Worm (Caenorhabditis elegans): ENCODE data around the gene fbxa-142.

fbxa-142 gene

DNA sequence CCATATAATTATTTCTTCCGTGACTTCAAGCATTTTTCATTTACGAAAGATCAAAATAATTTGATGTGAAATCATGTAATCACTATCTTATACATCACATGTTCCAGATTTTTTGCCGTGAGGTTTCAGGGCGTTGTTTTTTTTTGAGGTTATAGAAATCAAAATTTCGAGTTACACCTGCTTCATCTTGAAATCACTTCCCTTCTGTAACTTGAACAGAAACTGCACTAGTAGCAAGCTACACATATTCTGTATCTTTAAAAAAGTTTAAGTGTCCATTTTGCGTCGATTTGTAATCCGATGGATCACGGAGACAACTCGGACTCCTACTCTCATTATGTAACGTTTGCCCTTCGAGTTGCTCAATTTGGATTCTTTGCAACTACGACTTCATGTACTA lies 40.5 kb downstream of the fbxa-142 start, which contains the start of gene F22B8.3:
F22B8.3 (plus strand) TSS at position 301 of the 400 bp plus-strand sequence.
- no peak for TF ChIP-seq mxl-3 (GFP tag; optimal IDR thresholded peaks at IDR 0.05)
- TF ChIP-seq unc-62 (GFP tag; optimal IDR thresholded peaks at IDR 0.05 in 1 of 2) = peak in 1 of 2 experiments; percentile 48
- no peak for TF ChIP-seq unc-62 (tag; optimal IDR thresholded peaks at IDR 0.05)

DNA sequence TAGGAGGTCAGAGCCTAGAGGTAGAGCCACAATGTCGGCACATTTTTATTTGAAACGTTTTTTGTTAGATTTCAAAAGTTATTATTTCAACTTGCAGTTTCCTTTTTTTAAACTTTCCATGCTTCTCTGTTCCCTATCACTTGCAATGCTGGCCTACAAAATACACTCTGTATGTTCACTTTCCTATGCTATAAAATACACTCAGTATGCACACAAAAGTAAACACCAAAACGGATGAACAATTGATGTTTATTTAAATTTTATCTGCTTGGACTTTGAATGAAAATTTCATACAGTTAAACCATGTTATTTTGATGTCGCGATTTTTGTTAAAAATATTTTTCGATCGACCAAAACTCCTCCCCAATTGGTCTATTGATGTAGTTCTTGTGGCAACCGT lies 50.5 kb downstream of the fbxa-142 start:
- TF ChIP-seq ceh-32 (tag; optimal IDR thresholded peaks at IDR 0.05; ENCODE audit: poor library complexity) = no peak
- TF ChIP-seq lir-3 (tag; optimal IDR thresholded peaks at IDR 0.05) = no peak
- no peak for TF ChIP-seq ceh-28 (tag; optimal IDR thresholded peaks at IDR 0.05)
- peak; percentile 87 for TF ChIP-seq nhr-28 (tag; optimal IDR thresholded peaks at IDR 0.05)
- no peak for TF ChIP-seq mdl-1 (tag; optimal IDR thresholded peaks at IDR 0.05)
- no peak for TF ChIP-seq daf-16 (GFP tag; optimal IDR thresholded peaks at IDR 0.05)
- peak; percentile 86 for TF ChIP-seq daf-16 (tag; optimal IDR thresholded peaks at IDR 0.05)
- TF ChIP-seq daf-19 (GFP tag; conservative IDR thresholded peaks at IDR 0.05) = no peak
- no peak for TF ChIP-seq mxl-2 (GFP tag; conservative IDR thresholded peaks at IDR 0.05)
- TF ChIP-seq gei-8 (GFP tag; optimal IDR thresholded peaks at IDR 0.05) = no peak
- no peak for TF ChIP-seq pha-4 (GFP tag; IDR thresholded peaks at IDR 0.05)
- TF ChIP-seq pha-4 (tag; optimal IDR thresholded peaks at IDR 0.05) = peak; percentile 7
- TF ChIP-seq nhr-102 (tag; optimal IDR thresholded peaks at IDR 0.05) = no peak
- no peak for TF ChIP-seq dmd-8 (GFP tag; IDR thresholded peaks at IDR 0.05)
- 0 out of 2 replicates have a peak, but pooled peaks have one; percentile 27 for TF ChIP-seq php-3 (GFP tag; IDR thresholded peaks at IDR 0.05)
- no peak for TF ChIP-seq nhr-25 (tag; optimal IDR thresholded peaks at IDR 0.05; ENCODE audit: borderline replicate concordance, insufficient read depth)
- TF ChIP-seq dve-1 (tag; optimal IDR thresholded peaks at IDR 0.05; ENCODE audit: insufficient read depth) = peak; percentile 27

DNA sequence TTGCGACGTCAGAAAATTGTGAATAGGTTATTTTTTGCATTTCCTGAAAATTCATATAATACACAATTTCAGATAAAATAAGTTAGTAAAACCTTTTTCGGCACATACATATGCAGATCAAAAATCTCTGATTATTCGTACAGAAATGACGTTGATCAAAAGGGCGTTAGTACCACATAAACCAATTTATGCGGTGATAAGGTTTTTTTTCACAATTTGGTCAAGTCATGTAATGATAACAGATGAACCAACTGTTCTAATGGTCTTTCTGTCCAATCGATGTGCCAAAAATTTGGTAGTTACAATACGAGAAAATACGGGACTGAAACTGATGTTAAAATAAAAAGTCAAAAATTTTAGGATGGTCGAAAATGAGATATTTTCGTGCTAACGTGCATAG lies 51.1 kb downstream of the fbxa-142 start:
- no peak for TF ChIP-seq daf-16 (GFP tag; optimal IDR thresholded peaks at IDR 0.05)
- peak; percentile 42 for TF ChIP-seq daf-16 (tag; optimal IDR thresholded peaks at IDR 0.05)
- no peak for TF ChIP-seq madf-5 (GFP tag; IDR thresholded peaks at IDR 0.05)
- TF ChIP-seq F44E2.7 (GFP tag; IDR thresholded peaks at IDR 0.05) = no peak
- no peak for TF ChIP-seq tra-1 (GFP tag; IDR thresholded peaks at IDR 0.05)
- peak; percentile 41 for TF ChIP-seq dve-1 (tag; optimal IDR thresholded peaks at IDR 0.05; ENCODE audit: insufficient read depth)
- TF ChIP-seq nhr-48 (tag; optimal IDR thresholded peaks at IDR 0.05) = peak; percentile 14
- TF ChIP-seq unc-62 (GFP tag; optimal IDR thresholded peaks at IDR 0.05 in 1 of 2) = peak in 1 of 2 experiments; percentile 0
- no peak for TF ChIP-seq unc-62 (tag; optimal IDR thresholded peaks at IDR 0.05)
- TF ChIP-seq pqm-1 (tag; optimal IDR thresholded peaks at IDR 0.05) = peak; percentile 74
- peak; percentile 68; the same call in 1 of the 2 replicates for TF ChIP-seq php-3 (GFP tag; IDR thresholded peaks at IDR 0.05)
- no peak for TF ChIP-seq ceh-62 (tag; optimal IDR thresholded peaks at IDR 0.05)
- TF ChIP-seq nhr-28 (tag; optimal IDR thresholded peaks at IDR 0.05) = peak; percentile 84
- no peak for TF ChIP-seq skn-1 (tag; optimal IDR thresholded peaks at IDR 0.05)
- peak; percentile 76 for TF ChIP-seq dmd-6 (GFP tag; IDR thresholded peaks at IDR 0.05)
